Fruit fly (Drosophila melanogaster) whole organism, adult: Measurements from ENCODE around the gene Strump.
A peak's percentile ranks its signal among the peaks of the same experiment; 100 is the strongest.

Experiments used
- CG11617 ChIP-seq: fragments of 200-800 bp; sonication (Bioruptor generic); optimal IDR thresholded peaks from 2 replicates; lab custom pipeline; 2017; ENCODE audit warnings: mild to moderate bottlenecking, missing biosample characterization, missing genetic modification reagents, missing genetic modification characterization
- CG12768 ChIP-seq: fragments of 200-800 bp; sonication (Bioruptor generic); optimal IDR thresholded peaks from 2 replicates; lab custom pipeline; 2017; ENCODE audit warnings: missing biosample characterization, missing genetic modification characterization, mild to moderate bottlenecking, moderate library complexity, missing genetic modification reagents
- CG14711 ChIP-seq: fragments of 200-800 bp; sonication (Bioruptor generic); optimal IDR thresholded peaks from 2 replicates; lab custom pipeline; 2018; ENCODE audit warnings: missing biosample characterization, mild to moderate bottlenecking, missing genetic modification characterization, moderate library complexity
- CG1620 ChIP-seq: fragments of 200-800 bp; sonication (Bioruptor generic); optimal IDR thresholded peaks from 2 replicates; lab custom pipeline; 2016; ENCODE audit warnings: missing biosample characterization, missing genetic modification characterization
- CG33017 ChIP-seq: fragments of 200-800 bp; sonication (Bioruptor generic); optimal IDR thresholded peaks from 2 replicates; lab custom pipeline; 2018; ENCODE audit warnings: missing biosample characterization, mild to moderate bottlenecking, missing genetic modification characterization, moderate library complexity
- CG5204 ChIP-seq: fragments of 200-800 bp; sonication (Bioruptor generic); optimal IDR thresholded peaks from 2 replicates; lab custom pipeline; 2016; ENCODE audit warnings: missing biosample characterization, missing genetic modification characterization
- Hr96 ChIP-seq: fragments of 200-800 bp; sonication (Bioruptor generic); optimal IDR thresholded peaks from 2 replicates; lab custom pipeline; 2016; ENCODE audit warnings: missing biosample characterization, missing genetic modification characterization
- cic ChIP-seq: fragments of 200-800 bp; sonication (Bioruptor generic); optimal IDR thresholded peaks from 2 replicates; lab custom pipeline; 2017; ENCODE audit warnings: missing biosample characterization, mild to moderate bottlenecking, missing genetic modification characterization, moderate library complexity
- kay ChIP-seq: fragments of 200-800 bp; sonication (Bioruptor generic); peaks from one replicate; lab custom pipeline; 2016; ENCODE audit warnings: missing biosample characterization, missing genetic modification characterization, borderline replicate concordance
- ovo ChIP-seq: fragments of 200-800 bp; sonication (Bioruptor generic); optimal IDR thresholded peaks from 2 replicates; lab custom pipeline; 2016; ENCODE audit warnings: missing biosample characterization, missing genetic modification characterization
- pad ChIP-seq: fragments of 200-800 bp; sonication (Bioruptor generic); optimal IDR thresholded peaks from 3 replicates; lab custom pipeline; 2017; ENCODE audit warnings: missing biosample characterization, missing genetic modification characterization, mild to moderate bottlenecking, moderate library complexity, missing genetic modification reagents
- tj ChIP-seq: fragments of 200-800 bp; sonication (Bioruptor generic); optimal IDR thresholded peaks from 3 replicates; lab custom pipeline; 2017; ENCODE audit warnings: missing biosample characterization, mild to moderate bottlenecking, missing genetic modification characterization, moderate library complexity
- toe ChIP-seq: fragments of 200-800 bp; sonication (Bioruptor generic); optimal IDR thresholded peaks from 2 replicates; lab custom pipeline; 2016; ENCODE audit warnings: missing biosample characterization, missing genetic modification characterization

DNA sequence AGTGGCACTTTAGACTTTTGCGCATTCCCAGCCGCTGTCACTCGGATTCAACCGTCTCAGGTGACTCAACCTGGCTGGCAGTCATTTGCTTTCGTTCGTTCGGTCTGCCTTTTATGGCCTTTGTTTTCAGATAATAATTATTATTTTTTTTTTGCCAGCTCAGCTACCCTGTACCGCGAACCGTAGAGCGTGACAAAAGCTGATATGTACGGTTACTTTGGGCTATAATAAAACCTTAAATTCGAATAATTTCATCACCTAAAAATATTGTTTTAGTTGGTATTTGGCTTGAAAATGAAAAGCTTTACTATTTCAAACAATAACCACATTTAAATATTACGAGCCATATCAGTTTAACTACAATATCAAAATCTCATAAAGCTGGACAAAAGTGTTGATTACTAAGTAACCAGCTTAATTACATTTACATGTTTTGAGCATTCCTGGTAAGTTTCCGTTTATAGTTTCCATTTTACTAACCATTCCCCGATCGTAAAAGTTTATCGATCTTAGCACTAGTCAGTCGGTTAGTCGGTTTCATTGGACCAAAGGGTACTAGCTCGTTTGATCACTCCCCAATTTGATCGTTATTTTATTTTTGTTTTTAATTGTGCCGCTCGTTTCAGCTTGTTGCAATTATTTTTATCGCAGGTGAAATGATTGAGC lies 29.2 kb downstream of the Strump start:
- TF ChIP-seq tj (GFP tag; lab: Kevin White, UChicago) (peak; percentile 73), kay (GFP tag; lab: Kevin White, UChicago) (peak; percentile 98), toe (GFP tag; lab: Kevin White, UChicago) (peak; percentile 35), cic (GFP tag; lab: Kevin White, UChicago) (no peak), pad (GFP tag; lab: Kevin White, UChicago) (no peak), CG1620 (no peak), CG5204 (peak; percentile 16), CG12768 (peak; percentile 16), CG33017 (tag; lab: Kevin White, UChicago) (no peak), ovo (no peak), CG11617 (GFP tag; lab: Kevin White, UChicago) (no peak), Hr96 (peak; percentile 0), CG14711 (no peak)
